Worm (Caenorhabditis elegans) whole organism, young adult: ENCODE measurements around the gene Y45F10D.2.

ENCODE experiments used
- ama-1 ChIP-seq, 3 experiments: fragments of 150-350 bp in 1 of 3; sonication (generic microtip) in 2 of 3; optimal IDR thresholded peaks; 2 replicates each; lab custom pipeline; 2014 to 2018; ENCODE audit warnings: missing biosample characterization in 2 of 3, missing genetic modification characterization in 2 of 3, missing genetic modification reagents in 2 of 3
- bed-2 ChIP-seq: fragments of 200-800 bp; sonication (Bioruptor generic); IDR thresholded peaks from 2 replicates; pipeline ENCODE4 v1.3.6; 2022; ENCODE audit warnings: missing genetic modification reagents, missing genetic modification characterization, missing compliant biosample characterization
- dox-1 ChIP-seq: fragments of 200-800 bp; sonication (Bioruptor generic); IDR thresholded peaks from 2 replicates; pipeline ENCODE4 v1.3.6; 2022; ENCODE audit warnings: missing genetic modification reagents, missing genetic modification characterization, missing compliant biosample characterization
- hsf-1 ChIP-seq: fragments of 200-800 bp; sonication (Bioruptor generic); IDR thresholded peaks from 2 replicates; pipeline ENCODE4 v1.3.6; 2022; ENCODE audit warnings: missing genetic modification reagents, missing genetic modification characterization, missing compliant biosample characterization
- madf-3 ChIP-seq: fragments of 200-800 bp; sonication (Bioruptor generic); IDR thresholded peaks from 2 replicates; pipeline ENCODE4 v1.3.6; 2022; ENCODE audit warnings: missing genetic modification reagents, missing genetic modification characterization, missing compliant biosample characterization
- madf-8 ChIP-seq: fragments of 200-800 bp; sonication (Bioruptor generic); conservative IDR thresholded peaks from 2 replicates; pipeline ENCODE4 v1.3.6; 2022; ENCODE audit warnings: missing genetic modification reagents, missing genetic modification characterization, missing compliant biosample characterization
- nfya-2 ChIP-seq: fragments of 200-800 bp; sonication (Bioruptor generic); IDR thresholded peaks from 2 replicates; pipeline ENCODE4 v1.3.6; 2022; ENCODE audit warnings: missing genetic modification reagents, missing genetic modification characterization, missing compliant biosample characterization
- ztf-26 ChIP-seq: sonication (generic microtip); optimal IDR thresholded peaks from 2 replicates; lab custom pipeline; 2017; ENCODE audit warnings: missing genetic modification characterization, missing compliant biosample characterization

- TF ChIP-seq nfya-2 (GFP tag; lab: Robert Waterston, UW): no peak
- no peak for TF ChIP-seq ztf-26 (tag; lab: Kevin White, UChicago)
- no peak for TF ChIP-seq dox-1 (GFP tag; lab: Robert Waterston, UW)
- TF ChIP-seq madf-8 (GFP tag; lab: Robert Waterston, UW): no peak
- no peak for TF ChIP-seq hsf-1 (GFP tag; lab: Robert Waterston, UW)
- no peak for TF ChIP-seq ama-1 (optimal IDR thresholded peaks at IDR 0.05; lab: Kevin White, UChicago)
- no peak for TF ChIP-seq ama-1 (GFP tag; optimal IDR thresholded peaks at IDR 0.05; lab: Kevin White, UChicago)
- TF ChIP-seq bed-2 (GFP tag; lab: Robert Waterston, UW): no peak
- no peak for TF ChIP-seq madf-3
Observed at ce11 chrIV:13820862-13821261, 46.4 kb upstream of the Y45F10D.2 start, which contains the start of gene Y45F10D.15.
